Worm (Caenorhabditis elegans) whole organism, midembryonic: Measurements from ENCODE around the gene Y26G10.5.

Source experiments
- cog-1 ChIP-seq: sonication (generic microtip); optimal IDR thresholded peaks from 2 replicates; lab custom pipeline; 2016; ENCODE audit warnings: missing genetic modification characterization, missing compliant biosample characterization
- flt-1 ChIP-seq: fragments of 200-800 bp; sonication (Bioruptor generic); IDR thresholded peaks from 2 replicates; pipeline ENCODE4 v1.3.6; 2022; ENCODE audit warnings: missing genetic modification characterization, missing compliant biosample characterization
- klf-2 ChIP-seq: fragments of 200-800 bp; sonication (Bioruptor generic); conservative IDR thresholded peaks from 2 replicates; pipeline ENCODE4 v1.3.6; 2022; ENCODE audit warnings: missing genetic modification reagents, missing genetic modification characterization, missing compliant biosample characterization
- tab-1 ChIP-seq: fragments of 200-800 bp; sonication (Bioruptor generic); IDR thresholded peaks from 2 replicates; pipeline ENCODE4 v1.3.6; 2022; ENCODE audit warnings: missing genetic modification characterization, missing compliant biosample characterization
- ztf-23 ChIP-seq: fragments of 200-800 bp; sonication (Bioruptor generic); IDR thresholded peaks from 2 replicates; pipeline ENCODE4 v1.3.6; 2022; ENCODE audit warnings: missing genetic modification reagents, missing genetic modification characterization, missing compliant biosample characterization
- ztf-29 ChIP-seq: fragments of 200-800 bp; sonication (Bioruptor generic); IDR thresholded peaks from 2 replicates; pipeline ENCODE4 v1.3.6; 2022; ENCODE audit warnings: missing genetic modification reagents, missing genetic modification characterization, missing compliant biosample characterization

ce11 chrV:17700728-17701262 lies at the start of gene Y26G10.5, which contains the start of gene srh-32:
- TF ChIP-seq ztf-29 (GFP tag; lab: Robert Waterston, UW): no peak
- TF ChIP-seq flt-1 (GFP tag; lab: Robert Waterston, UW): no peak
- TF ChIP-seq tab-1 (GFP tag; lab: Robert Waterston, UW): no peak
- TF ChIP-seq cog-1: no peak
- TF ChIP-seq klf-2 (GFP tag; lab: Robert Waterston, UW): no peak
- no peak for TF ChIP-seq ztf-23
